Worm (Caenorhabditis elegans) whole organism, L3 larva: ENCODE measurements around the gene T07H8.11.

ENCODE experiments used
- daf-12 ChIP-seq: fragments of 150-350 bp; optimal IDR thresholded peaks from 2 replicates; lab custom pipeline; 2014; ENCODE audit warnings: missing biosample characterization, missing genetic modification reagents, missing genetic modification characterization
- fkh-10 ChIP-seq: sonication (generic microtip); optimal IDR thresholded peaks from 2 replicates; lab custom pipeline; 2017; ENCODE audit warnings: missing biosample characterization, missing genetic modification reagents, missing genetic modification characterization
- nhr-23 ChIP-seq: fragments of 150-350 bp; optimal IDR thresholded peaks from 2 replicates; lab custom pipeline; 2014; ENCODE audit warnings: missing biosample characterization, missing genetic modification reagents, missing genetic modification characterization
- tbx-2 ChIP-seq: sonication (generic microtip); optimal IDR thresholded peaks from 2 replicates; lab custom pipeline; 2016; ENCODE audit warnings: mild to moderate bottlenecking, missing genetic modification characterization, missing compliant biosample characterization

ce11 chrV:6982813-6983212, 31.6 kb upstream of the T07H8.11 start, which contains the start of gene nhr-161:
- TF ChIP-seq fkh-10 (GFP tag; lab: Kevin White, UChicago) (no peak), tbx-2 (tag; lab: Kevin White, UChicago) (no peak), nhr-23 (tag; lab: Kevin White, UChicago) (no peak), daf-12 (tag; lab: Kevin White, UChicago) (no peak)
